Fruit fly (Drosophila melanogaster): ENCODE results near the gene twy.
A peak's percentile ranks its signal among the peaks of the same experiment; 100 is the strongest.

The twy gene

DNA sequence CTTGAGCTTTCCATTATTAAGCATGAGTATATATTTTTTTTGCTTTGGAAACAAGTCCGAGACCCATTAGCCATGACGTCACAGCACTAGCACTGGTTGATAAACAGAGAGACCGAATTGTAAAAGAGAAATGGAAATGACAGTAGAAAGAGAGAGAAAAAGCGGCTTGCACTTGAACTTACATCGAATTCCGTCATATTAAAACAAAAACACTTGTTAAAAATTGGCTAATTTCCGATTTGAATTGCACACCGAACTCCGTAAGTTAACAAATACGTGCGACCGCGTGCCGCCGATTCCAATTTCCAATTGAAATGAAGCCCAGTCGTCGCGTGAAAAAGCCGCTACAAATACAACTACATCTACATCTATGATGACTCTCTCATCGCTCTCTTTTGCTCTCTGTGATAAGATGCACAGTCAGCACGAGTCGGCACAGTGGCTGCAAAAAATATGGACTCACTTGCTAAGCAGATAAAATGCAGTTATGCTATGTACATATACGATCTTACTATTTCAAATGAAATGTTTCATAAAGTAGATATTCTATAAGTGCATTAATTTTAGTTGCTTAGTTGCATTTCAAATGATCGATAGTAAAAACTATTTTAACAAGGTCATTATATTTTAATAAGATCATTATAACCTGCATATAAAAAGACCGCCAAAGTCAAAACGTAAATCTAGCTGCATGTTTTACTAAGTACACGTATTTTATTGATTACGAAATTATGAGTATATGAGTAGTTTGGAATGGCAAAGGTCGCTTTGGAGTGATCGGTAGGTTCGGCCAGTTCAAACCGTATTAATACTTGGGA is 26.8 kb upstream of the twy start (continued):
- TF ChIP-seq CG6272 (GFP tag; IDR thresholded peaks at IDR 0.05), result no peak
- peak; percentile 68 for TF ChIP-seq CG34376 (GFP tag; optimal IDR thresholded peaks at IDR 0.05)
- no peak for TF ChIP-seq Fer1 (GFP tag; optimal IDR thresholded peaks at IDR 0.05)
- TF ChIP-seq CG13624 (GFP tag; optimal IDR thresholded peaks at IDR 0.05), result peak; percentile 46
- no peak for TF ChIP-seq dimm (GFP tag; IDR thresholded peaks at IDR 0.05)
- TF ChIP-seq dan (GFP tag; IDR thresholded peaks at IDR 0.05), result no peak
- peak; percentile 51 for TF ChIP-seq CG12391 (tag; optimal IDR thresholded peaks at IDR 0.05)
- no peak for TF ChIP-seq ftz-f1 (GFP tag; optimal IDR thresholded peaks at IDR 0.05)
- TF ChIP-seq CG13296 (GFP tag; optimal IDR thresholded peaks at IDR 0.05), result no peak
- no peak for TF ChIP-seq CG12299 (tag; optimal IDR thresholded peaks at IDR 0.05)
- TF ChIP-seq CrebB (tag; optimal IDR thresholded peaks at IDR 0.05), result peak; percentile 63
- TF ChIP-seq Sin3A (optimal IDR thresholded peaks at IDR 0.05), result no peak
- peak; percentile 28 for TF ChIP-seq kni (GFP tag; optimal IDR thresholded peaks at IDR 0.05)
- TF ChIP-seq CG11247 (GFP tag; IDR thresholded peaks at IDR 0.05), result 0 out of 2 replicates have a peak, but pooled peaks have one; percentile 32
- TF ChIP-seq grau (tag; optimal IDR thresholded peaks at IDR 0.05), result peak; percentile 53
- TF ChIP-seq CG7786 (GFP tag; optimal IDR thresholded peaks at IDR 0.05), result no peak
- peak; percentile 33 for TF ChIP-seq ems (GFP tag; optimal IDR thresholded peaks at IDR 0.05)
- peak; percentile 32; the same call in 1 of the 2 replicates for TF ChIP-seq gsb (GFP tag; IDR thresholded peaks at IDR 0.05)
- TF ChIP-seq NFAT (GFP tag; IDR thresholded peaks at IDR 0.05), result peak; percentile 56; the same call in 1 of the 2 replicates
- TF ChIP-seq ab (GFP tag; optimal IDR thresholded peaks at IDR 0.05), result no peak
- TF ChIP-seq Nf-YC (tag; optimal IDR thresholded peaks at IDR 0.05), result no peak
- peak; percentile 44 for TF ChIP-seq Side (GFP tag; optimal IDR thresholded peaks at IDR 0.05)
- TF ChIP-seq CG10147 (GFP tag; optimal IDR thresholded peaks at IDR 0.05), result no peak
- no peak for TF ChIP-seq Deaf1 (tag; optimal IDR thresholded peaks at IDR 0.05)
- TF ChIP-seq CG1233 (GFP tag; optimal IDR thresholded peaks at IDR 0.05), result peak; percentile 16
- no peak for TF ChIP-seq CG2202 (tag; optimal IDR thresholded peaks at IDR 0.05)
- peak; percentile 26 for TF ChIP-seq nmo (GFP tag; optimal IDR thresholded peaks at IDR 0.05)
- no peak for TF ChIP-seq otp (GFP tag; IDR thresholded peaks at IDR 0.05)
- TF ChIP-seq Bteb2 (GFP tag; optimal IDR thresholded peaks at IDR 0.05), result peak; percentile 27
- TF ChIP-seq Trl (optimal IDR thresholded peaks at IDR 0.05), result peak; percentile 87 to 90
- TF ChIP-seq Trl (GFP tag; optimal IDR thresholded peaks at IDR 0.05), result peak; percentile 49
- TF ChIP-seq Spps (tag; optimal IDR thresholded peaks at IDR 0.05), result no peak
- TF ChIP-seq Aef1 (GFP tag; IDR thresholded peaks at IDR 0.05), result no peak; the same call in 2 of the 3 replicates
- TF ChIP-seq MBD-R2 (GFP tag; IDR thresholded peaks at IDR 0.05), result peak; percentile 40
- TF ChIP-seq Asciz (GFP tag; optimal IDR thresholded peaks at IDR 0.05), result no peak
- peak; percentile 37 for TF ChIP-seq lab (GFP tag; optimal IDR thresholded peaks at IDR 0.05)
- TF ChIP-seq Oli (tag; optimal IDR thresholded peaks at IDR 0.05), result peak; percentile 17
- TF ChIP-seq scrt (GFP tag; optimal IDR thresholded peaks at IDR 0.05), result peak; percentile 12
- no peak for TF ChIP-seq pan (optimal IDR thresholded peaks at IDR 0.05)
- peak in 1 of 2 experiments; percentile 74 for TF ChIP-seq pan (GFP tag; optimal IDR thresholded peaks at IDR 0.05 in 1 of 2, IDR thresholded peaks at IDR 0.05 in 1 of 2)
- TF ChIP-seq D (optimal IDR thresholded peaks at IDR 0.05), result no peak
- no peak for TF ChIP-seq D (GFP tag; optimal IDR thresholded peaks at IDR 0.05)
- no peak for TF ChIP-seq CG1603 (tag; optimal IDR thresholded peaks at IDR 0.05)
- no peak; the same call in 2 of the 3 replicates for TF ChIP-seq so (GFP tag; IDR thresholded peaks at IDR 0.05)
- no peak for TF ChIP-seq repo (GFP tag; optimal IDR thresholded peaks at IDR 0.05)
- peak; percentile 28 for TF ChIP-seq CG18599 (GFP tag; optimal IDR thresholded peaks at IDR 0.05)
- TF ChIP-seq D19B (GFP tag; optimal IDR thresholded peaks at IDR 0.05), result no peak
- TF ChIP-seq CG13424 (tag; optimal IDR thresholded peaks at IDR 0.05), result peak; percentile 57
- TF ChIP-seq C15 (GFP tag; IDR thresholded peaks at IDR 0.05), result no peak
- TF ChIP-seq Hey (tag; optimal IDR thresholded peaks at IDR 0.05), result no peak
